Worm (Caenorhabditis elegans) whole organism, young adult: ENCODE results near the gene F22E12.3.

ENCODE experiments used
- Y56A3A.18 ChIP-seq: fragments of 200-800 bp; sonication (Bioruptor generic); IDR thresholded peaks from 2 replicates; pipeline ENCODE4 v1.3.6; 2022; ENCODE audit warnings: missing genetic modification reagents, missing genetic modification characterization, missing compliant biosample characterization
- Y67H2A.10 ChIP-seq: fragments of 200-800 bp; sonication (Bioruptor generic); conservative IDR thresholded peaks from 2 replicates; pipeline ENCODE4 v1.3.6; 2022; ENCODE audit warnings: missing genetic modification reagents, missing genetic modification characterization, missing compliant biosample characterization
- Y95B8A.8 ChIP-seq: fragments of 200-800 bp; sonication (Bioruptor generic); IDR thresholded peaks from 2 replicates; pipeline ENCODE4 v1.3.6; 2022; ENCODE audit warnings: missing genetic modification reagents, missing genetic modification characterization, missing compliant biosample characterization
- ceh-79 ChIP-seq: sonication (generic microtip); optimal IDR thresholded peaks from 2 replicates; lab custom pipeline; 2017; ENCODE audit warnings: mild to moderate bottlenecking, missing genetic modification characterization, missing compliant biosample characterization
- ets-4 ChIP-seq: fragments of 200-800 bp; sonication (Bioruptor generic); optimal IDR thresholded peaks from 2 replicates; lab custom pipeline; 2018; ENCODE audit warnings: mild to moderate bottlenecking, missing genetic modification characterization, missing compliant biosample characterization
- hrde-1 ChIP-seq: sonication (generic microtip); optimal IDR thresholded peaks from 2 replicates; lab custom pipeline; 2016; ENCODE audit warnings: missing genetic modification characterization, mild to moderate bottlenecking, missing compliant biosample characterization, moderate library complexity, missing genotype, missing genetic modification reagents, borderline replicate concordance
- lin-35 ChIP-seq, 3 experiments: fragments of 150-350 bp in 2 of 3; sonication (generic microtip) in 1 of 3; optimal IDR thresholded peaks; 2 replicates each; lab custom pipeline; 2014 to 2018; ENCODE audit warnings: missing biosample characterization in 3 of 3, missing genetic modification characterization in 3 of 3, missing genetic modification reagents in 3 of 3
- pha-4 ChIP-seq: fragments of 150-350 bp; sonication (generic microtip); optimal IDR thresholded peaks from 2 replicates; lab custom pipeline; 2014; ENCODE audit warnings: missing biosample characterization, missing genetic modification reagents, missing genetic modification characterization
- unc-62 ChIP-seq: fragments of 150-350 bp; optimal IDR thresholded peaks from 2 replicates; lab custom pipeline; 2014; ENCODE audit warnings: missing biosample characterization, missing genetic modification reagents, missing genetic modification characterization
- zfh-2 ChIP-seq: fragments of 200-800 bp; sonication (Bioruptor generic); conservative IDR thresholded peaks from 2 replicates; pipeline ENCODE4 v1.3.6; 2022; ENCODE audit warnings: missing genetic modification reagents, missing genetic modification characterization, missing compliant biosample characterization

- TF ChIP-seq Y56A3A.18 (GFP tag; lab: Robert Waterston, UW) (no peak), Y67H2A.10 (no peak), lin-35 (GFP tag; optimal IDR thresholded peaks at IDR 0.05; lab: Kevin White, UChicago) (no peak), zfh-2 (GFP tag; lab: Robert Waterston, UW) (no peak), hrde-1 (no peak), ceh-79 (no peak), ets-4 (GFP tag; lab: Kevin White, UChicago) (no peak), unc-62 (GFP tag; lab: Kevin White, UChicago) (no peak), pha-4 (tag; lab: Kevin White, UChicago) (no peak), Y95B8A.8 (no peak)
Measured at ce11 chrV:10501295-10501694, 38.1 kb upstream of the F22E12.3 start, which contains the start of gene C35A5.3.
